Fruit fly (Drosophila melanogaster) whole organism, embryonic: ENCODE measurements around the gene SK.

Experiments used
- Adf1 ChIP-seq: fragments of 200-800 bp; sonication (Bioruptor generic); IDR thresholded peaks from 2 replicates; pipeline ENCODE4 v1.3.6; 2022; ENCODE audit warnings: missing biosample characterization, missing genetic modification characterization
- Asciz ChIP-seq: fragments of 200-800 bp; sonication (Bioruptor generic); optimal IDR thresholded peaks from 2 replicates; lab custom pipeline; 2017; ENCODE audit warnings: missing biosample characterization, mild to moderate bottlenecking, missing genetic modification characterization, missing genetic modification reagents
- Atf6 ChIP-seq: fragments of 200-800 bp; sonication (Bioruptor generic); IDR thresholded peaks from 2 replicates; pipeline ENCODE4 v1.3.6; 2022; ENCODE audit warnings: missing biosample characterization, missing genetic modification characterization
- CG11093 ChIP-seq: fragments of 200-800 bp; sonication (Bioruptor generic); IDR thresholded peaks from 3 replicates; pipeline ENCODE4 v1.3.6; 2022; ENCODE audit warnings: missing biosample characterization, missing genetic modification characterization
- CG11560 ChIP-seq: fragments of 200-800 bp; sonication (Bioruptor generic); IDR thresholded peaks from 3 replicates; pipeline ENCODE4 v1.3.6; 2022; ENCODE audit warnings: missing biosample characterization, missing genetic modification characterization
- CG12236 ChIP-seq: fragments of 200-800 bp; sonication (Bioruptor generic); optimal IDR thresholded peaks from 2 replicates; lab custom pipeline; 2016; ENCODE audit warnings: missing biosample characterization, missing genetic modification characterization
- CG13123 ChIP-seq: fragments of 200-800 bp; sonication (Bioruptor generic); optimal IDR thresholded peaks from 2 replicates; lab custom pipeline; 2016; ENCODE audit warnings: missing biosample characterization, missing genetic modification characterization
- CG17186 ChIP-seq: fragments of 200-800 bp; sonication (Bioruptor generic); optimal IDR thresholded peaks from 3 replicates; lab custom pipeline; 2017; ENCODE audit warnings: missing biosample characterization, missing genetic modification reagents, missing genetic modification characterization
- CG2199 ChIP-seq: fragments of 200-800 bp; sonication (Bioruptor generic); IDR thresholded peaks from 3 replicates; pipeline ENCODE4 v1.3.6; 2022; ENCODE audit warnings: missing biosample characterization, missing genetic modification characterization
- CG4617 ChIP-seq: fragments of 200-800 bp; sonication (Bioruptor generic); optimal IDR thresholded peaks from 3 replicates; lab custom pipeline; 2016; ENCODE audit warnings: missing biosample characterization, missing genetic modification characterization, borderline replicate concordance
- CG7372 ChIP-seq: fragments of 200-800 bp; sonication (Bioruptor generic); IDR thresholded peaks from 2 replicates; pipeline ENCODE4 v1.3.6; 2022; ENCODE audit warnings: missing biosample characterization, missing genetic modification characterization
- CG9609 ChIP-seq: fragments of 200-800 bp; sonication (Bioruptor generic); optimal IDR thresholded peaks from 3 replicates; lab custom pipeline; 2016; ENCODE audit warnings: missing biosample characterization, missing genetic modification characterization
- CG9727 ChIP-seq: fragments of 200-800 bp; sonication (Bioruptor generic); optimal IDR thresholded peaks from 3 replicates; lab custom pipeline; 2017; ENCODE audit warnings: missing biosample characterization, mild to moderate bottlenecking, missing genetic modification characterization
- D19B ChIP-seq: fragments of 200-800 bp; sonication (Bioruptor generic); optimal IDR thresholded peaks from 2 replicates; lab custom pipeline; 2017; ENCODE audit warnings: missing biosample characterization, mild to moderate bottlenecking, missing genetic modification characterization
- Doc3 ChIP-seq: fragments of 200-800 bp; sonication (Bioruptor generic); IDR thresholded peaks from 3 replicates; pipeline ENCODE4 v1.3.6; 2022; ENCODE audit warnings: missing biosample characterization, missing genetic modification characterization; ENCODE audit not compliant: partially characterized antibody
- ERR ChIP-seq: fragments of 200-800 bp; sonication (Bioruptor generic); optimal IDR thresholded peaks from 2 replicates; lab custom pipeline; 2016; ENCODE audit warnings: missing biosample characterization, missing genetic modification characterization
- H2.0 ChIP-seq: fragments of 200-800 bp; sonication (Bioruptor generic); IDR thresholded peaks from 2 replicates; pipeline ENCODE4 v1.3.6; 2022; ENCODE audit warnings: missing biosample characterization, missing genetic modification characterization
- Hmx ChIP-seq: fragments of 200-800 bp; sonication (Bioruptor generic); optimal IDR thresholded peaks from 2 replicates; lab custom pipeline; 2016; ENCODE audit warnings: missing biosample characterization, missing genetic modification characterization
- MESR4 ChIP-seq: fragments of 200-800 bp; sonication (Bioruptor generic); optimal IDR thresholded peaks from 2 replicates; lab custom pipeline; 2018; ENCODE audit warnings: missing biosample characterization, mild to moderate bottlenecking, missing genetic modification characterization, moderate library complexity
- Mad ChIP-seq: fragments of 200-800 bp; sonication (Bioruptor generic); optimal IDR thresholded peaks from 2 replicates; lab custom pipeline; 2016; ENCODE audit warnings: missing biosample characterization, missing genetic modification characterization
- Nf-YA ChIP-seq: fragments of 200-800 bp; sonication (Bioruptor generic); IDR thresholded peaks from 2 replicates; pipeline ENCODE4 v1.3.6; 2022; ENCODE audit warnings: missing biosample characterization, missing genetic modification characterization
- NfI ChIP-seq: fragments of 200-800 bp; sonication (Bioruptor generic); optimal IDR thresholded peaks from 3 replicates; lab custom pipeline; 2018; ENCODE audit warnings: missing biosample characterization, mild to moderate bottlenecking, missing genetic modification characterization, moderate library complexity
- Poxn ChIP-seq: fragments of 200-800 bp; sonication (Bioruptor generic); IDR thresholded peaks from 2 replicates; pipeline ENCODE4 v1.3.6; 2022; ENCODE audit warnings: missing biosample characterization, missing genetic modification characterization
- Ssrp ChIP-seq: fragments of 200-800 bp; sonication (Bioruptor generic); optimal IDR thresholded peaks from 2 replicates; lab custom pipeline; 2018; ENCODE audit warnings: missing biosample characterization, mild to moderate bottlenecking, missing genetic modification characterization, moderate library complexity
- Taf1 ChIP-seq: fragments of 200-800 bp; sonication (Bioruptor generic); IDR thresholded peaks from 2 replicates; pipeline ENCODE4 v1.3.6; 2022; ENCODE audit warnings: missing biosample characterization, missing genetic modification characterization
- Vsx1 ChIP-seq: fragments of 200-800 bp; sonication (Bioruptor generic); optimal IDR thresholded peaks from 2 replicates; lab custom pipeline; 2017; ENCODE audit warnings: missing biosample characterization, mild to moderate bottlenecking, missing genetic modification characterization, missing genetic modification reagents
- al ChIP-seq: fragments of 200-800 bp; sonication (Bioruptor generic); IDR thresholded peaks from 2 replicates; pipeline ENCODE4 v1.3.6; 2022; ENCODE audit warnings: missing biosample characterization, missing genetic modification characterization
- bigmax ChIP-seq: fragments of 200-800 bp; sonication (Bioruptor generic); optimal IDR thresholded peaks from 2 replicates; lab custom pipeline; 2018; ENCODE audit warnings: missing biosample characterization, mild to moderate bottlenecking, missing genetic modification characterization
- bowl ChIP-seq: fragments of 200-800 bp; sonication (Bioruptor generic); IDR thresholded peaks from 2 replicates; pipeline ENCODE4 v1.3.6; 2022; ENCODE audit warnings: missing biosample characterization, missing genetic modification characterization
- cwo ChIP-seq: fragments of 200-800 bp; sonication (Bioruptor generic); optimal IDR thresholded peaks from 3 replicates; lab custom pipeline; 2017; ENCODE audit warnings: missing biosample characterization, missing genetic modification characterization, mild to moderate bottlenecking, moderate library complexity, missing genetic modification reagents
- dimm ChIP-seq: fragments of 200-800 bp; sonication (Bioruptor generic); IDR thresholded peaks from 2 replicates; pipeline ENCODE4 v1.3.6; 2022; ENCODE audit warnings: missing biosample characterization, missing genetic modification characterization
- disco-r ChIP-seq: fragments of 200-800 bp; sonication (Bioruptor generic); optimal IDR thresholded peaks from 2 replicates; lab custom pipeline; 2016; ENCODE audit warnings: missing biosample characterization, missing genetic modification characterization
- esg ChIP-seq: fragments of 200-800 bp; sonication (Bioruptor generic); conservative IDR thresholded peaks from 2 replicates; pipeline ENCODE4 v1.3.6; 2022; ENCODE audit warnings: missing biosample characterization, missing genetic modification characterization
- eyg ChIP-seq: fragments of 200-800 bp; sonication (Bioruptor generic); optimal IDR thresholded peaks from 3 replicates; lab custom pipeline; 2016; ENCODE audit warnings: missing biosample characterization, missing genetic modification characterization
- gce ChIP-seq: fragments of 200-800 bp; sonication (Bioruptor generic); IDR thresholded peaks from 3 replicates; pipeline ENCODE4 v1.3.6; 2022; ENCODE audit warnings: missing biosample characterization, missing genetic modification characterization
- gsb-n ChIP-seq: fragments of 200-800 bp; sonication (Bioruptor generic); optimal IDR thresholded peaks from 3 replicates; lab custom pipeline; 2018; ENCODE audit warnings: missing biosample characterization, mild to moderate bottlenecking, missing genetic modification characterization
- gt ChIP-seq: fragments of 200-800 bp; sonication (Bioruptor generic); IDR thresholded peaks from 2 replicates; pipeline ENCODE4 v1.3.6; 2022; ENCODE audit warnings: missing biosample characterization, missing genetic modification characterization
- h ChIP-seq: fragments of >200 bp; optimal IDR thresholded peaks from 2 replicates; lab custom pipeline; 2017
- ham ChIP-seq: fragments of 200-800 bp; sonication (Bioruptor generic); IDR thresholded peaks from 2 replicates; pipeline ENCODE4 v1.3.6; 2022; ENCODE audit warnings: missing biosample characterization, missing genetic modification characterization
- nerfin-2 ChIP-seq: fragments of 200-800 bp; sonication (Bioruptor generic); IDR thresholded peaks from 2 replicates; pipeline ENCODE4 v1.3.6; 2022; ENCODE audit warnings: missing biosample characterization, missing genetic modification characterization; ENCODE audit not compliant: partially characterized antibody
- oc ChIP-seq: fragments of 200-800 bp; sonication (Bioruptor generic); optimal IDR thresholded peaks from 2 replicates; lab custom pipeline; 2018; ENCODE audit warnings: missing biosample characterization, mild to moderate bottlenecking, missing genetic modification characterization, moderate library complexity
- pb ChIP-seq: fragments of 200-800 bp; sonication (Bioruptor generic); optimal IDR thresholded peaks from 3 replicates; lab custom pipeline; 2016; ENCODE audit warnings: missing biosample characterization, missing genetic modification characterization
- shn ChIP-seq: fragments of 200-800 bp; sonication (Bioruptor generic); optimal IDR thresholded peaks from 3 replicates; lab custom pipeline; 2016; ENCODE audit warnings: missing biosample characterization, missing genetic modification characterization
- sqz ChIP-seq: fragments of 200-800 bp; sonication (Bioruptor generic); optimal IDR thresholded peaks from 3 replicates; lab custom pipeline; 2018; ENCODE audit warnings: missing biosample characterization, mild to moderate bottlenecking, missing genetic modification characterization
- tap ChIP-seq: fragments of 200-800 bp; optimal IDR thresholded peaks from 3 replicates; lab custom pipeline; 2019; ENCODE audit warnings: missing biosample characterization, mild to moderate bottlenecking, missing genetic modification characterization, moderate library complexity
- tna ChIP-seq: fragments of 200-800 bp; sonication (Bioruptor generic); IDR thresholded peaks from 2 replicates; pipeline ENCODE4 v1.3.6; 2022; ENCODE audit warnings: missing biosample characterization, missing genetic modification characterization; ENCODE audit not compliant: partially characterized antibody
- trem ChIP-seq: fragments of 200-800 bp; optimal IDR thresholded peaks from 3 replicates; lab custom pipeline; 2019; ENCODE audit warnings: missing biosample characterization, mild to moderate bottlenecking, missing genetic modification characterization, moderate library complexity
- trh ChIP-seq: fragments of 200-800 bp; sonication (Bioruptor generic); optimal IDR thresholded peaks from 2 replicates; lab custom pipeline; 2016; ENCODE audit warnings: missing biosample characterization, missing genetic modification characterization
- tup ChIP-seq: fragments of 200-800 bp; sonication (Bioruptor generic); optimal IDR thresholded peaks from 2 replicates; lab custom pipeline; 2016; ENCODE audit warnings: missing biosample characterization, mild to moderate bottlenecking, missing genetic modification characterization, moderate library complexity
- twi ChIP-seq: fragments of 200-800 bp; optimal IDR thresholded peaks from 2 replicates; lab custom pipeline; 2019; ENCODE audit warnings: missing biosample characterization, mild to moderate bottlenecking, missing genetic modification characterization, moderate library complexity
- unpg ChIP-seq: fragments of 200-800 bp; sonication (Bioruptor generic); optimal IDR thresholded peaks from 3 replicates; lab custom pipeline; 2018; ENCODE audit warnings: missing biosample characterization, mild to moderate bottlenecking, missing genetic modification characterization, moderate library complexity
- vnd ChIP-seq: fragments of 200-800 bp; sonication (Bioruptor generic); IDR thresholded peaks from 3 replicates; pipeline ENCODE4 v1.3.6; 2022; ENCODE audit warnings: missing biosample characterization, missing genetic modification characterization; ENCODE audit not compliant: partially characterized antibody

The SK gene

DNA sequence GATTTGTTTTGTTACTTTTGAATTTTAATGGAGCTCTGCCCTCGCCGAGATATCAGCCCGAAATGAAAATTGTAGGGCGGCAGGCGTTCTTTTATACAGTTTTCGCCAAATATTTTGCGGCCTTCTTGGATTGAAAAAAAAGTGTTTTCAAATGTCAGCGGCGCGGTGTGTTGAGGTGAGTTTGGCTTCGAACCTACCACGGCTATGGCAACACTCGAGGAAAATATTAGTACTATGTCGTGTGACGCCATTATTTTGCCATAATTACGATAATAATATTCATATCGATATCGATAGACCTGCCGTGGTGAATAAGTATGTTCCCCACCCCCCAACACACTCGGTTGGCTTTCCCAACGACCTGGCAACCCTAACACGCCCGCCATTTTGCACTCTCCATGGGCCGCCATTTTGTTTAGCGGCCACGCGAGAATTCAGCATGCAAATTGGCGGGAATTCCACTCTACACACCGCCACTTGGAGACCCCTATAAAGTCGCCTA lies 28.1 kb upstream of the SK start, which contains the start of the genes TrxT and dhd (continued):
- TF ChIP-seq CG7372 (GFP tag; lab: Robert Waterston, UW), result no peak
- no peak for TF ChIP-seq Asciz
- no peak for TF ChIP-seq h (lab: Kevin White, UChicago)
- TF ChIP-seq twi (tag; lab: Kevin White, UChicago), result no peak
- TF ChIP-seq tap (tag; lab: Kevin White, UChicago), result no peak
- TF ChIP-seq Taf1 (GFP tag; lab: Robert Waterston, UW), result no peak
- TF ChIP-seq disco-r (GFP tag; lab: Kevin White, UChicago), result no peak
- peak; percentile 19 for TF ChIP-seq pb
- TF ChIP-seq oc, result no peak
- no peak for TF ChIP-seq bowl
- 0 out of 3 replicates have a peak, but pooled peaks have one; percentile 11 for TF ChIP-seq vnd (GFP tag; lab: Robert Waterston, UW)
- TF ChIP-seq CG11560 (tag; lab: Robert Waterston, UW), result no peak
- TF ChIP-seq gsb-n, result no peak
- TF ChIP-seq CG4617 (GFP tag; lab: Kevin White, UChicago), result no peak
- peak; percentile 5 for TF ChIP-seq MESR4 (GFP tag; lab: Kevin White, UChicago)
- peak; percentile 37; the same call in 1 of the 2 replicates for TF ChIP-seq Adf1 (GFP tag; lab: Robert Waterston, UW)
- peak; percentile 57; the same call in 1 of the 2 replicates for TF ChIP-seq tna (GFP tag; lab: Robert Waterston, UW)
- TF ChIP-seq Vsx1 (GFP tag; lab: Kevin White, UChicago), result no peak
- no peak for TF ChIP-seq unpg (GFP tag; lab: Kevin White, UChicago)
- no peak for TF ChIP-seq CG11093 (GFP tag; lab: Robert Waterston, UW)
- TF ChIP-seq H2.0 (GFP tag; lab: Robert Waterston, UW), result 0 out of 2 replicates have a peak, but pooled peaks have one; percentile 20
- TF ChIP-seq gce (GFP tag; lab: Robert Waterston, UW), result no peak
- TF ChIP-seq dimm (GFP tag; lab: Robert Waterston, UW), result no peak
- TF ChIP-seq D19B (GFP tag; lab: Kevin White, UChicago), result no peak
- TF ChIP-seq nerfin-2 (GFP tag; lab: Robert Waterston, UW), result no peak
- TF ChIP-seq Doc3 (GFP tag; lab: Robert Waterston, UW), result peak; percentile 42; the same call in 1 of the 3 replicates
- no peak for TF ChIP-seq CG9609 (GFP tag; lab: Kevin White, UChicago)
- TF ChIP-seq Atf6 (GFP tag; lab: Robert Waterston, UW), result 0 out of 2 replicates have a peak, but pooled peaks have one; percentile 29
- TF ChIP-seq gt (GFP tag; lab: Robert Waterston, UW), result no peak
- no peak for TF ChIP-seq shn (GFP tag; lab: Kevin White, UChicago)
- no peak for TF ChIP-seq eyg
- TF ChIP-seq Mad (GFP tag; lab: Kevin White, UChicago), result no peak
- TF ChIP-seq cwo, result no peak
- no peak for TF ChIP-seq Ssrp
- TF ChIP-seq NfI (GFP tag; lab: Kevin White, UChicago), result peak; percentile 50
- no peak for TF ChIP-seq sqz (GFP tag; lab: Kevin White, UChicago)
- TF ChIP-seq CG2199 (GFP tag; lab: Robert Waterston, UW), result no peak
- peak; percentile 10 for TF ChIP-seq CG17186 (GFP tag; lab: Kevin White, UChicago)
- TF ChIP-seq ham, result no peak
- no peak for TF ChIP-seq Hmx (GFP tag; lab: Kevin White, UChicago)
- TF ChIP-seq CG12236 (GFP tag; lab: Kevin White, UChicago), result no peak
- TF ChIP-seq CG13123 (GFP tag; lab: Kevin White, UChicago), result no peak
- no peak for TF ChIP-seq ERR (GFP tag; lab: Kevin White, UChicago)
- TF ChIP-seq Nf-YA (GFP tag; lab: Robert Waterston, UW), result no peak
- no peak for TF ChIP-seq tup (GFP tag; lab: Kevin White, UChicago)
- no peak for TF ChIP-seq Poxn (GFP tag; lab: Robert Waterston, UW)
- TF ChIP-seq bigmax, result no peak
- no peak for TF ChIP-seq trh (GFP tag; lab: Kevin White, UChicago)
- no peak for TF ChIP-seq esg (GFP tag; lab: Robert Waterston, UW)
- TF ChIP-seq trem (tag; lab: Kevin White, UChicago), result peak; percentile 15
- no peak for TF ChIP-seq al
- peak; percentile 21 for TF ChIP-seq CG9727
